Fruit fly (Drosophila melanogaster) whole organism, pupa: Measurements from ENCODE around the gene AANATL3.

Experiments used
- CG34367 ChIP-seq: fragments of 200-800 bp; sonication (Bioruptor generic); optimal IDR thresholded peaks from 2 replicates; lab custom pipeline; 2018; ENCODE audit warnings: missing biosample characterization, mild to moderate bottlenecking, missing genetic modification characterization
- CG8159 ChIP-seq: fragments of 200-800 bp; sonication (Bioruptor generic); optimal IDR thresholded peaks from 3 replicates; lab custom pipeline; 2018; ENCODE audit warnings: missing biosample characterization, mild to moderate bottlenecking, missing genetic modification characterization, moderate library complexity
- CG9948 ChIP-seq: fragments of 200-800 bp; sonication (Bioruptor generic); optimal IDR thresholded peaks from 2 replicates; lab custom pipeline; 2018; ENCODE audit warnings: missing biosample characterization, mild to moderate bottlenecking, missing genetic modification characterization, moderate library complexity

DNA sequence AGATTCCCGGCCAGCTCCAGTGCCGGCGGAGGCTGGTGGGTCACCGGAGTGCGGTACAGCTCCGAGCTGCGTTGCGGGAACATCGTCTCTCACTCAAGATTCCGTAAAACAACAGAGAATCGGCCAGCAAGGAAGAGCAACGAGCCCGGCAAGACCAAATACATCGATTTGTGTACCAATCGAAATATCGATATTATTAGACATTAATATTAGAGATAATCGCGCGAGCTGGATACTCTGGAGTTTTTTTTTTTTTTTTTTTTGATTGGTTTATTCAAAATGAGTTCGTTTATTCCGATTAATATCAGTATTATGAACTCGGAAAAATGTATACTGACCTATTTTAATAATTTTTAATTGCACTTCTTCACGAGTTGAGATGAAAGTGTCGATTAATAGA lies 39.9 kb upstream of the AANATL3 start, which contains the start of gene vls:
- TF ChIP-seq CG9948 (tag; lab: Kevin White, UChicago) (no peak), CG34367 (tag; lab: Kevin White, UChicago) (no peak), CG8159 (tag; lab: Kevin White, UChicago) (no peak)
